Fruit fly (Drosophila melanogaster) whole organism, embryonic: Measurements from ENCODE around the gene COX7AL.

Experiments
- Blimp-1 ChIP-seq: fragments of 200-800 bp; sonication (Bioruptor generic); optimal IDR thresholded peaks from 3 replicates; lab custom pipeline; 2018; ENCODE audit warnings: missing biosample characterization, missing genetic modification characterization, mild to moderate bottlenecking, moderate library complexity, missing genetic modification reagents
- CG1024 ChIP-seq: fragments of 200-800 bp; sonication (Bioruptor generic); IDR thresholded peaks from 2 replicates; pipeline ENCODE4 v1.3.6; 2022; ENCODE audit warnings: missing biosample characterization, missing genetic modification characterization
- CG10267 ChIP-seq: fragments of 200-800 bp; sonication (Bioruptor generic); optimal IDR thresholded peaks from 2 replicates; lab custom pipeline; 2018; ENCODE audit warnings: missing biosample characterization, mild to moderate bottlenecking, missing genetic modification characterization, moderate library complexity
- CG11696 ChIP-seq: fragments of 200-800 bp; sonication (Bioruptor generic); IDR thresholded peaks from 2 replicates; pipeline ENCODE4 v1.3.6; 2022; ENCODE audit warnings: missing biosample characterization, missing genetic modification characterization
- CG13296 ChIP-seq: fragments of 200-800 bp; sonication (Bioruptor generic); optimal IDR thresholded peaks from 3 replicates; lab custom pipeline; 2018; ENCODE audit warnings: missing biosample characterization, mild to moderate bottlenecking, missing genetic modification characterization
- CG13894 ChIP-seq: fragments of 200-800 bp; sonication (Bioruptor generic); optimal IDR thresholded peaks from 3 replicates; lab custom pipeline; 2018; ENCODE audit warnings: missing biosample characterization, mild to moderate bottlenecking, missing genetic modification characterization, moderate library complexity
- CG14860 ChIP-seq: fragments of 200-800 bp; sonication (Bioruptor generic); IDR thresholded peaks from 3 replicates; pipeline ENCODE4 v1.3.6; 2022; ENCODE audit warnings: missing biosample characterization, missing genetic modification characterization; ENCODE audit not compliant: partially characterized antibody
- CG15514 ChIP-seq: fragments of 200-800 bp; sonication (Bioruptor generic); optimal IDR thresholded peaks from 3 replicates; lab custom pipeline; 2017; ENCODE audit warnings: missing biosample characterization, missing genetic modification characterization, mild to moderate bottlenecking, moderate library complexity, missing genetic modification reagents
- CG1647 ChIP-seq: fragments of 200-800 bp; sonication (Bioruptor generic); optimal IDR thresholded peaks from 3 replicates; lab custom pipeline; 2016; ENCODE audit warnings: missing biosample characterization, missing genetic modification characterization
- CG17328 ChIP-seq: fragments of 200-800 bp; sonication (Bioruptor generic); IDR thresholded peaks from 2 replicates; pipeline ENCODE4 v1.3.6; 2022; ENCODE audit warnings: missing biosample characterization, missing genetic modification characterization
- CG1832 ChIP-seq: fragments of 200-800 bp; sonication (Bioruptor generic); optimal IDR thresholded peaks from 2 replicates; lab custom pipeline; 2017; ENCODE audit warnings: missing biosample characterization, mild to moderate bottlenecking, missing genetic modification characterization, inconsistent platforms
- CG2678 ChIP-seq: fragments of 200-800 bp; sonication (Bioruptor generic); optimal IDR thresholded peaks from 3 replicates; lab custom pipeline; 2019; ENCODE audit warnings: missing biosample characterization, mild to moderate bottlenecking, missing genetic modification characterization, moderate library complexity
- CG2712 ChIP-seq: fragments of 200-800 bp; optimal IDR thresholded peaks from 3 replicates; lab custom pipeline; 2019; ENCODE audit warnings: missing biosample characterization, mild to moderate bottlenecking, missing genetic modification characterization, moderate library complexity
- CG31441 ChIP-seq: fragments of 200-800 bp; sonication (Bioruptor generic); IDR thresholded peaks from 2 replicates; pipeline ENCODE4 v1.3.6; 2022; ENCODE audit warnings: missing biosample characterization, missing genetic modification characterization
- CG32772 ChIP-seq: fragments of 200-800 bp; sonication (Bioruptor generic); IDR thresholded peaks from 2 replicates; pipeline ENCODE4 v1.3.6; 2022; ENCODE audit warnings: missing biosample characterization, missing genetic modification characterization
- CG34376 ChIP-seq: fragments of 200-800 bp; sonication (Bioruptor generic); optimal IDR thresholded peaks from 2 replicates; lab custom pipeline; 2018; ENCODE audit warnings: missing biosample characterization, mild to moderate bottlenecking, missing genetic modification characterization
- CG3726 ChIP-seq: fragments of 200-800 bp; sonication (Bioruptor generic); IDR thresholded peaks from 3 replicates; pipeline ENCODE4, ENCODE4 v1.3.6; 2022; ENCODE audit warnings: missing biosample characterization, missing genetic modification characterization
- CG3838 ChIP-seq: fragments of 200-800 bp; sonication (Bioruptor generic); optimal IDR thresholded peaks from 3 replicates; lab custom pipeline; 2016; ENCODE audit warnings: missing biosample characterization, missing genetic modification characterization
- CG4360 ChIP-seq: fragments of 200-800 bp; sonication (Bioruptor generic); IDR thresholded peaks from 2 replicates; pipeline ENCODE4 v1.3.6; 2022; ENCODE audit warnings: missing biosample characterization, missing genetic modification characterization
- CG7786 ChIP-seq: fragments of 200-800 bp; sonication (Bioruptor generic); optimal IDR thresholded peaks from 2 replicates; lab custom pipeline; 2016; ENCODE audit warnings: missing biosample characterization, missing genetic modification characterization
- CG7987 ChIP-seq: fragments of 200-800 bp; sonication (Bioruptor generic); optimal IDR thresholded peaks from 2 replicates; lab custom pipeline; 2018; ENCODE audit warnings: missing biosample characterization, mild to moderate bottlenecking, missing genetic modification characterization, moderate library complexity
- CG8089 ChIP-seq: fragments of 200-800 bp; sonication (Bioruptor generic); optimal IDR thresholded peaks from 3 replicates; lab custom pipeline; 2016; ENCODE audit warnings: missing biosample characterization, missing genetic modification characterization
- CG8281 ChIP-seq: fragments of 200-800 bp; sonication (Bioruptor generic); optimal IDR thresholded peaks from 2 replicates; lab custom pipeline; 2018; ENCODE audit warnings: missing biosample characterization, mild to moderate bottlenecking, missing genetic modification characterization, moderate library complexity
- Camta ChIP-seq: fragments of 200-800 bp; sonication (Bioruptor generic); optimal IDR thresholded peaks from 2 replicates; lab custom pipeline; 2016; ENCODE audit warnings: missing biosample characterization, missing genetic modification characterization
- Fer1 ChIP-seq: fragments of 200-800 bp; sonication (Bioruptor generic); optimal IDR thresholded peaks from 2 replicates; lab custom pipeline; 2017; ENCODE audit warnings: missing biosample characterization, mild to moderate bottlenecking, missing genetic modification characterization
- HLHmδ ChIP-seq: fragments of 200-800 bp; sonication (Bioruptor generic); optimal IDR thresholded peaks from 2 replicates; lab custom pipeline; 2018; ENCODE audit warnings: missing biosample characterization, mild to moderate bottlenecking, missing genetic modification characterization, moderate library complexity
- MESR4 ChIP-seq: fragments of 200-800 bp; sonication (Bioruptor generic); optimal IDR thresholded peaks from 2 replicates; lab custom pipeline; 2018; ENCODE audit warnings: missing biosample characterization, mild to moderate bottlenecking, missing genetic modification characterization, moderate library complexity
- Meics ChIP-seq: fragments of 200-800 bp; sonication (Bioruptor generic); optimal IDR thresholded peaks from 2 replicates; lab custom pipeline; 2017; ENCODE audit warnings: missing biosample characterization, mild to moderate bottlenecking, missing genetic modification characterization
- Six4 ChIP-seq: fragments of 200-800 bp; sonication (Bioruptor generic); optimal IDR thresholded peaks from 2 replicates; lab custom pipeline; 2016; ENCODE audit warnings: missing biosample characterization, missing genetic modification characterization
- Ssrp ChIP-seq: fragments of 200-800 bp; sonication (Bioruptor generic); optimal IDR thresholded peaks from 2 replicates; lab custom pipeline; 2018; ENCODE audit warnings: missing biosample characterization, mild to moderate bottlenecking, missing genetic modification characterization, moderate library complexity
- TFAM ChIP-seq: fragments of 200-800 bp; sonication (Bioruptor generic); optimal IDR thresholded peaks from 2 replicates; lab custom pipeline; 2017; ENCODE audit warnings: missing biosample characterization, missing genetic modification characterization, inconsistent platforms
- Vsx1 ChIP-seq: fragments of 200-800 bp; sonication (Bioruptor generic); optimal IDR thresholded peaks from 2 replicates; lab custom pipeline; 2017; ENCODE audit warnings: missing biosample characterization, mild to moderate bottlenecking, missing genetic modification characterization, missing genetic modification reagents
- ac ChIP-seq: fragments of 200-800 bp; sonication (Bioruptor generic); optimal IDR thresholded peaks from 3 replicates; lab custom pipeline; 2017; ENCODE audit warnings: missing biosample characterization, mild to moderate bottlenecking, missing genetic modification characterization
- chm ChIP-seq: fragments of 200-800 bp; sonication (Bioruptor generic); IDR thresholded peaks from 2 replicates; pipeline ENCODE4 v1.3.6; 2022; ENCODE audit warnings: missing biosample characterization, missing genetic modification characterization
- corto ChIP-seq: fragments of 200-800 bp; sonication (Bioruptor generic); optimal IDR thresholded peaks from 2 replicates; lab custom pipeline; 2016; ENCODE audit warnings: missing biosample characterization, mild to moderate bottlenecking, missing genetic modification characterization, moderate library complexity
- crc ChIP-seq: fragments of 200-800 bp; sonication (Bioruptor generic); optimal IDR thresholded peaks from 2 replicates; lab custom pipeline; 2016; ENCODE audit warnings: missing biosample characterization, missing genetic modification characterization
- da ChIP-seq: fragments of 200-800 bp; sonication (Bioruptor generic); optimal IDR thresholded peaks from 2 replicates; lab custom pipeline; 2016; ENCODE audit warnings: missing biosample characterization, missing genetic modification characterization
- dan ChIP-seq: fragments of 200-800 bp; sonication (Bioruptor generic); IDR thresholded peaks from 2 replicates; pipeline ENCODE4 v1.3.6; 2022; ENCODE audit warnings: missing biosample characterization, missing genetic modification characterization
- dm ChIP-seq: fragments of 200-800 bp; sonication (Bioruptor generic); optimal IDR thresholded peaks from 3 replicates; lab custom pipeline; 2016; ENCODE audit warnings: missing biosample characterization, missing genetic modification characterization
- dmrt99B ChIP-seq: fragments of 200-800 bp; sonication (Bioruptor generic); optimal IDR thresholded peaks from 2 replicates; lab custom pipeline; 2018; ENCODE audit warnings: missing biosample characterization, mild to moderate bottlenecking, missing genetic modification characterization, moderate library complexity
- eve ChIP-seq, 2 experiments: fragments of >200 bp; optimal IDR thresholded peaks; 2 replicates each; lab custom pipeline; 2017; ENCODE audit warnings: missing biosample characterization in 2 of 2, missing genetic modification characterization in 2 of 2
- gem ChIP-seq: fragments of 200-800 bp; sonication (Bioruptor generic); optimal IDR thresholded peaks from 2 replicates; lab custom pipeline; 2019; ENCODE audit warnings: missing biosample characterization, mild to moderate bottlenecking, missing genetic modification characterization, moderate library complexity
- jing ChIP-seq: fragments of 200-800 bp; sonication (Bioruptor generic); optimal IDR thresholded peaks from 2 replicates; lab custom pipeline; 2018; ENCODE audit warnings: missing biosample characterization, mild to moderate bottlenecking, missing genetic modification characterization
- lilli ChIP-seq: fragments of 200-800 bp; sonication (Bioruptor generic); optimal IDR thresholded peaks from 3 replicates; lab custom pipeline; 2016; ENCODE audit warnings: missing biosample characterization, missing genetic modification characterization
- nau ChIP-seq: fragments of 200-800 bp; sonication (Bioruptor generic); optimal IDR thresholded peaks from 3 replicates; lab custom pipeline; 2017; ENCODE audit warnings: missing biosample characterization, mild to moderate bottlenecking, missing genetic modification characterization, missing genetic modification reagents
- repo ChIP-seq: fragments of 200-800 bp; sonication (Bioruptor generic); optimal IDR thresholded peaks from 2 replicates; lab custom pipeline; 2016; ENCODE audit warnings: missing biosample characterization, missing genetic modification characterization
- so ChIP-seq: fragments of 200-800 bp; sonication (Bioruptor generic); IDR thresholded peaks from 3 replicates; pipeline ENCODE4 v1.3.6; 2022; ENCODE audit warnings: missing biosample characterization, missing genetic modification characterization
- sob ChIP-seq: fragments of 200-800 bp; sonication (Bioruptor generic); IDR thresholded peaks from 2 replicates; pipeline ENCODE4 v1.3.6; 2022; ENCODE audit warnings: missing biosample characterization, missing genetic modification characterization
- stwl ChIP-seq: fragments of 200-800 bp; sonication (Bioruptor generic); optimal IDR thresholded peaks from 3 replicates; lab custom pipeline; 2018; ENCODE audit warnings: missing biosample characterization, mild to moderate bottlenecking, missing genetic modification characterization, moderate library complexity
- tx ChIP-seq: fragments of 200-800 bp; sonication (Bioruptor generic); optimal IDR thresholded peaks from 2 replicates; lab custom pipeline; 2016; ENCODE audit warnings: missing biosample characterization, missing genetic modification characterization
- zen2 ChIP-seq: fragments of 200-800 bp; sonication (Bioruptor generic); IDR thresholded peaks from 3 replicates; pipeline ENCODE4 v1.3.6; 2022; ENCODE audit warnings: missing biosample characterization, missing genetic modification characterization; ENCODE audit not compliant: partially characterized antibody

Gene COX7AL

dm6 chr3R:8355579-8355978, 12.1 kb downstream of the COX7AL start (continued):
- TF ChIP-seq CG13296 (GFP tag; lab: Kevin White, UChicago) (peak; percentile 91), CG2712 (tag; lab: Kevin White, UChicago) (peak; percentile 92), CG10267 (tag; lab: Kevin White, UChicago) (peak; percentile 85), dmrt99B (peak; percentile 94), CG34376 (GFP tag; lab: Kevin White, UChicago) (peak; percentile 95), Vsx1 (peak; percentile 91), tx (peak; percentile 96), chm (peak; percentile 93), CG3838 (GFP tag; lab: Kevin White, UChicago) (peak; percentile 84), nau (GFP tag; lab: Kevin White, UChicago) (peak; percentile 88), gem (tag; lab: Kevin White, UChicago) (peak; percentile 97), CG13894 (peak; percentile 94), Ssrp (peak; percentile 84), corto (peak; percentile 66), CG4360 (peak; percentile 63), lilli (GFP tag; lab: Kevin White, UChicago) (peak; percentile 98), repo (GFP tag; lab: Kevin White, UChicago) (peak; percentile 96), crc (GFP tag; lab: Kevin White, UChicago) (peak; percentile 96), CG14860 (GFP tag; lab: Robert Waterston, UW) (no peak), zen2 (GFP tag; lab: Robert Waterston, UW) (no peak), CG7786 (GFP tag; lab: Kevin White, UChicago) (peak; percentile 96), sob (GFP tag; lab: Robert Waterston, UW) (peak; percentile 97), CG17328 (GFP tag; lab: Robert Waterston, UW) (peak; percentile 89), CG11696 (GFP tag; lab: Robert Waterston, UW) (peak; percentile 84), so (GFP tag; lab: Robert Waterston, UW) (peak; percentile 90), HLHmδ (GFP tag; lab: Kevin White, UChicago) (no peak), ac (peak; percentile 70), CG1024 (GFP tag; lab: Robert Waterston, UW) (peak; percentile 73), CG2678 (tag; lab: Kevin White, UChicago) (peak; percentile 97), CG32772 (GFP tag; lab: Robert Waterston, UW) (peak; percentile 93), Blimp-1 (GFP tag; lab: Kevin White, UChicago) (peak; percentile 91), CG7987 (GFP tag; lab: Kevin White, UChicago) (peak; percentile 87), CG1647 (GFP tag; lab: Kevin White, UChicago) (peak; percentile 93), Meics (peak; percentile 99), MESR4 (GFP tag; lab: Kevin White, UChicago) (peak; percentile 63), dan (GFP tag; lab: Robert Waterston, UW) (peak; percentile 37; the same call in 1 of the 2 replicates), jing (GFP tag; lab: Kevin White, UChicago) (peak; percentile 88), stwl (tag; lab: Kevin White, UChicago) (peak; percentile 12), CG8089 (GFP tag; lab: Kevin White, UChicago) (peak; percentile 89), CG1832 (GFP tag; lab: Kevin White, UChicago) (no peak), CG8281 (tag; lab: Kevin White, UChicago) (peak; percentile 80), TFAM (GFP tag; lab: Kevin White, UChicago) (peak; percentile 71), CG3726 (GFP tag; lab: Robert Waterston, UW) (peak; percentile 88), Six4 (peak; percentile 91), Fer1 (peak; percentile 97), dm (peak; percentile 85), eve (GFP tag; optimal IDR thresholded peaks at IDR 0.05; lab: Kevin White, UChicago) (no peak), da (GFP tag; lab: Kevin White, UChicago) (peak; percentile 64), Camta (GFP tag; lab: Kevin White, UChicago) (peak; percentile 96), CG31441 (GFP tag; lab: Robert Waterston, UW) (peak; percentile 76), CG15514 (peak; percentile 92)
